Worm (Caenorhabditis elegans) whole organism, young adult: ENCODE measurements around the gene twk-10.

Experiments
- B0019.2 ChIP-seq: fragments of 200-800 bp; sonication (Bioruptor generic); conservative IDR thresholded peaks from 2 replicates; pipeline ENCODE4 v1.3.6; 2022; ENCODE audit warnings: missing genetic modification reagents, missing genetic modification characterization, missing compliant biosample characterization
- F23B12.7 ChIP-seq: sonication (generic microtip); optimal IDR thresholded peaks from 2 replicates; lab custom pipeline; 2017; ENCODE audit warnings: missing genetic modification characterization, mild to moderate bottlenecking, missing compliant biosample characterization, antibody characterized with exemption, moderate library complexity; ENCODE audit not compliant: insufficient read depth
- F37B4.10 ChIP-seq: fragments of 200-800 bp; sonication (Bioruptor generic); IDR thresholded peaks from 2 replicates; pipeline ENCODE4 v1.3.6; 2022; ENCODE audit warnings: missing genetic modification characterization, missing compliant biosample characterization
- F39B2.1 ChIP-seq: fragments of 200-800 bp; sonication (Bioruptor generic); IDR thresholded peaks from 2 replicates; pipeline ENCODE4 v1.3.6; 2022; ENCODE audit warnings: missing genetic modification reagents, missing genetic modification characterization, missing compliant biosample characterization
- F52B5.7 ChIP-seq: sonication (generic microtip); optimal IDR thresholded peaks from 2 replicates; lab custom pipeline; 2016; ENCODE audit warnings: mild to moderate bottlenecking, missing genetic modification characterization, missing compliant biosample characterization
- F55B11.4 ChIP-seq: sonication (generic microtip); optimal IDR thresholded peaks from 2 replicates; lab custom pipeline; 2016; ENCODE audit warnings: missing compliant biosample characterization, missing genetic modification characterization, borderline replicate concordance; ENCODE audit not compliant: insufficient read depth
- K12H6.12 ChIP-seq: fragments of 200-800 bp; sonication (Bioruptor generic); optimal IDR thresholded peaks from 2 replicates; lab custom pipeline; 2018; ENCODE audit warnings: mild to moderate bottlenecking, missing genetic modification characterization, missing compliant biosample characterization
- Y53F4B.3 ChIP-seq: fragments of 200-800 bp; sonication (Bioruptor generic); IDR thresholded peaks from 2 replicates; pipeline ENCODE4 v1.3.6; 2022; ENCODE audit warnings: missing genetic modification reagents, missing genetic modification characterization, missing compliant biosample characterization
- Y53G8AR.9 ChIP-seq: fragments of 200-800 bp; sonication (Bioruptor generic); conservative IDR thresholded peaks from 2 replicates; pipeline ENCODE4 v1.3.6; 2022; ENCODE audit warnings: missing genetic modification reagents, missing genetic modification characterization, missing compliant biosample characterization
- ama-1 ChIP-seq, 3 experiments: fragments of 150-350 bp in 1 of 3; sonication (generic microtip) in 2 of 3; optimal IDR thresholded peaks; 2 replicates each; lab custom pipeline; 2014 to 2018; ENCODE audit warnings: missing biosample characterization in 2 of 3, missing genetic modification characterization in 2 of 3, missing genetic modification reagents in 2 of 3
- aptf-2 ChIP-seq: fragments of 200-800 bp; sonication (Bioruptor generic); conservative IDR thresholded peaks from 2 replicates; pipeline ENCODE4 v1.3.6; 2022; ENCODE audit warnings: missing genetic modification reagents, missing genetic modification characterization, missing compliant biosample characterization
- bed-2 ChIP-seq: fragments of 200-800 bp; sonication (Bioruptor generic); IDR thresholded peaks from 2 replicates; pipeline ENCODE4 v1.3.6; 2022; ENCODE audit warnings: missing genetic modification reagents, missing genetic modification characterization, missing compliant biosample characterization
- cebp-1 ChIP-seq, 2 experiments: fragments of 200-800 bp in 1 of 2; sonication (Bioruptor generic) in 1 of 2; sonication (generic microtip) in 1 of 2; IDR thresholded peaks in 1 of 2; optimal IDR thresholded peaks in 1 of 2; 2 replicates each; pipeline versions ENCODE4 v1.3.6 to Lab custom; 2017 to 2022; ENCODE audit warnings: missing compliant biosample characterization in 2 of 2, missing genetic modification characterization in 2 of 2, mild to moderate bottlenecking in 1 of 2, missing genetic modification reagents in 1 of 2, moderate library complexity in 1 of 2
- cebp-2 ChIP-seq: fragments of 200-800 bp; sonication (Bioruptor generic); IDR thresholded peaks from 2 replicates; pipeline ENCODE4 v1.3.6; 2022; ENCODE audit warnings: missing genetic modification characterization, missing compliant biosample characterization
- ceh-27 ChIP-seq: fragments of 200-800 bp; sonication (Bioruptor generic); optimal IDR thresholded peaks from 2 replicates; lab custom pipeline; 2018; ENCODE audit warnings: mild to moderate bottlenecking, missing genetic modification characterization, moderate library complexity, missing compliant biosample characterization
- ceh-40 ChIP-seq: fragments of 200-800 bp; sonication (Bioruptor generic); IDR thresholded peaks from 2 replicates; pipeline ENCODE4 v1.3.6; 2022; ENCODE audit warnings: missing genetic modification characterization, missing compliant biosample characterization
- ceh-91 ChIP-seq: fragments of 200-800 bp; sonication (Bioruptor generic); IDR thresholded peaks from 2 replicates; pipeline ENCODE4 v1.3.6; 2022; ENCODE audit warnings: missing genetic modification reagents, missing genetic modification characterization, missing compliant biosample characterization
- chd-7 ChIP-seq: sonication (generic microtip); optimal IDR thresholded peaks from 2 replicates; lab custom pipeline; 2016; ENCODE audit warnings: mild to moderate bottlenecking, missing genetic modification characterization, moderate library complexity, missing compliant biosample characterization
- die-1 ChIP-seq: sonication (generic microtip); optimal IDR thresholded peaks from 2 replicates; lab custom pipeline; 2016; ENCODE audit warnings: missing genotype, mild to moderate bottlenecking, missing genetic modification characterization, missing compliant biosample characterization
- dox-1 ChIP-seq: fragments of 200-800 bp; sonication (Bioruptor generic); IDR thresholded peaks from 2 replicates; pipeline ENCODE4 v1.3.6; 2022; ENCODE audit warnings: missing genetic modification reagents, missing genetic modification characterization, missing compliant biosample characterization
- dpl-1 ChIP-seq: fragments of 150-350 bp; optimal IDR thresholded peaks from 2 replicates; lab custom pipeline; 2014; ENCODE audit warnings: missing biosample characterization, missing genetic modification reagents, missing genetic modification characterization
- egl-18 ChIP-seq: fragments of 200-800 bp; sonication (Bioruptor generic); IDR thresholded peaks from 2 replicates; pipeline ENCODE4 v1.3.6; 2022; ENCODE audit warnings: missing genetic modification reagents, missing genetic modification characterization, missing compliant biosample characterization
- egl-44 ChIP-seq: fragments of 200-800 bp; sonication (Bioruptor generic); IDR thresholded peaks from 2 replicates; pipeline ENCODE4 v1.3.6; 2022; ENCODE audit warnings: missing genetic modification reagents, missing genetic modification characterization, missing compliant biosample characterization
- ekl-4 ChIP-seq: fragments of 200-800 bp; sonication (Bioruptor generic); IDR thresholded peaks from 2 replicates; pipeline ENCODE4 v1.3.6; 2022; ENCODE audit warnings: missing genetic modification reagents, missing genetic modification characterization, missing compliant biosample characterization
- fkh-3 ChIP-seq: sonication (generic microtip); optimal IDR thresholded peaks from 2 replicates; lab custom pipeline; 2016; ENCODE audit warnings: mild to moderate bottlenecking, missing genetic modification characterization, missing compliant biosample characterization
- hmg-1.2 ChIP-seq: fragments of 200-800 bp; sonication (Bioruptor generic); IDR thresholded peaks from 2 replicates; pipeline ENCODE4 v1.3.6; 2022; ENCODE audit warnings: missing genetic modification reagents, missing genetic modification characterization, missing compliant biosample characterization
- hmg-20 ChIP-seq: fragments of 200-800 bp; sonication (Bioruptor generic); IDR thresholded peaks from 2 replicates; pipeline ENCODE4 v1.3.6; 2022; ENCODE audit warnings: missing genetic modification reagents, missing genetic modification characterization, missing compliant biosample characterization
- hsf-1 ChIP-seq: fragments of 200-800 bp; sonication (Bioruptor generic); IDR thresholded peaks from 2 replicates; pipeline ENCODE4 v1.3.6; 2022; ENCODE audit warnings: missing genetic modification reagents, missing genetic modification characterization, missing compliant biosample characterization
- let-607 ChIP-seq, 2 experiments: fragments of 200-800 bp in 1 of 2; sonication (Bioruptor generic) in 1 of 2; sonication (generic microtip) in 1 of 2; optimal IDR thresholded peaks; 2 replicates each; lab custom pipeline; 2016 to 2018; ENCODE audit warnings: mild to moderate bottlenecking in 2 of 2, missing compliant biosample characterization in 2 of 2, missing genetic modification characterization in 2 of 2, moderate library complexity in 2 of 2, missing genotype in 1 of 2
- lin-26 ChIP-seq: fragments of 200-800 bp; sonication (Bioruptor generic); IDR thresholded peaks from 2 replicates; pipeline ENCODE4 v1.3.6; 2022; ENCODE audit warnings: missing genetic modification reagents, missing genetic modification characterization, missing compliant biosample characterization
- lin-40 ChIP-seq: sonication (generic microtip); optimal IDR thresholded peaks from 2 replicates; lab custom pipeline; 2016; ENCODE audit warnings: missing genetic modification characterization, mild to moderate bottlenecking, missing compliant biosample characterization, missing genotype, missing genetic modification reagents
- madf-10 ChIP-seq: sonication (generic microtip); optimal IDR thresholded peaks from 2 replicates; lab custom pipeline; 2016; ENCODE audit warnings: mild to moderate bottlenecking, missing genetic modification characterization, missing compliant biosample characterization
- mcd-1 ChIP-seq: fragments of 200-800 bp; sonication (Bioruptor generic); IDR thresholded peaks from 2 replicates; pipeline ENCODE4 v1.3.6; 2022; ENCODE audit warnings: missing genetic modification reagents, missing genetic modification characterization, missing compliant biosample characterization
- mxl-1 ChIP-seq: sonication (generic microtip); optimal IDR thresholded peaks from 2 replicates; lab custom pipeline; 2016; ENCODE audit warnings: missing genetic modification characterization, missing compliant biosample characterization
- nhr-80 ChIP-seq: sonication (generic microtip); optimal IDR thresholded peaks from 2 replicates; lab custom pipeline; 2016; ENCODE audit warnings: missing genetic modification characterization, missing compliant biosample characterization
- nhr-90 ChIP-seq: sonication (generic microtip); optimal IDR thresholded peaks from 2 replicates; lab custom pipeline; 2016; ENCODE audit warnings: missing genotype, mild to moderate bottlenecking, missing genetic modification characterization, missing compliant biosample characterization
- pbrm-1 ChIP-seq: fragments of 200-800 bp; sonication (Bioruptor generic); IDR thresholded peaks from 2 replicates; pipeline ENCODE4 v1.3.6; 2022; ENCODE audit warnings: missing genetic modification reagents, missing genetic modification characterization, missing compliant biosample characterization
- repo-1 ChIP-seq: sonication (generic microtip); optimal IDR thresholded peaks from 2 replicates; lab custom pipeline; 2017; ENCODE audit warnings: mild to moderate bottlenecking, missing genetic modification characterization, missing compliant biosample characterization
- snpc-1.3 ChIP-seq: sonication (generic microtip); optimal IDR thresholded peaks from 2 replicates; lab custom pipeline; 2017; ENCODE audit warnings: missing genetic modification characterization, mild to moderate bottlenecking, missing compliant biosample characterization, antibody characterized with exemption, moderate library complexity, missing genotype, missing genetic modification reagents; ENCODE audit not compliant: insufficient read depth
- snpc-4 ChIP-seq, 5 experiments: fragments of 150-350 bp in 1 of 5; sonication (generic microtip) in 4 of 5; optimal IDR thresholded peaks; 2 replicates each; lab custom pipeline; 2014 to 2018; ENCODE audit warnings: missing genetic modification characterization in 5 of 5, missing biosample characterization in 3 of 5, antibody characterized with exemption in 2 of 5, mild to moderate bottlenecking in 2 of 5, missing compliant biosample characterization in 2 of 5, missing genotype in 2 of 5, moderate library complexity in 2 of 5, missing genetic modification reagents in 1 of 5
- somi-1 ChIP-seq: fragments of 200-800 bp; sonication (Bioruptor generic); optimal IDR thresholded peaks from 2 replicates; lab custom pipeline; 2018; ENCODE audit warnings: mild to moderate bottlenecking, missing genetic modification characterization, missing compliant biosample characterization
- tbx-9 ChIP-seq: sonication (generic microtip); optimal IDR thresholded peaks from 2 replicates; lab custom pipeline; 2016; ENCODE audit warnings: borderline replicate concordance, missing genetic modification characterization, inconsistent platforms, missing compliant biosample characterization
- tlf-1 ChIP-seq: fragments of 200-800 bp; sonication (Bioruptor generic); optimal IDR thresholded peaks from 2 replicates; lab custom pipeline; 2018; ENCODE audit warnings: mild to moderate bottlenecking, missing genetic modification characterization, missing compliant biosample characterization
- zim-3 ChIP-seq: sonication (generic microtip); optimal IDR thresholded peaks from 2 replicates; lab custom pipeline; 2017; ENCODE audit warnings: mild to moderate bottlenecking, missing genetic modification characterization, moderate library complexity, missing compliant biosample characterization
- ztf-18 ChIP-seq: sonication (generic microtip); optimal IDR thresholded peaks from 2 replicates; lab custom pipeline; 2016; ENCODE audit warnings: missing genotype, mild to moderate bottlenecking, missing genetic modification characterization, missing compliant biosample characterization
- ztf-6 ChIP-seq: fragments of 200-800 bp; sonication (Bioruptor generic); IDR thresholded peaks from 2 replicates; pipeline ENCODE4 v1.3.6; 2022; ENCODE audit warnings: missing genetic modification reagents, missing genetic modification characterization, missing compliant biosample characterization

Gene twk-10

DNA sequence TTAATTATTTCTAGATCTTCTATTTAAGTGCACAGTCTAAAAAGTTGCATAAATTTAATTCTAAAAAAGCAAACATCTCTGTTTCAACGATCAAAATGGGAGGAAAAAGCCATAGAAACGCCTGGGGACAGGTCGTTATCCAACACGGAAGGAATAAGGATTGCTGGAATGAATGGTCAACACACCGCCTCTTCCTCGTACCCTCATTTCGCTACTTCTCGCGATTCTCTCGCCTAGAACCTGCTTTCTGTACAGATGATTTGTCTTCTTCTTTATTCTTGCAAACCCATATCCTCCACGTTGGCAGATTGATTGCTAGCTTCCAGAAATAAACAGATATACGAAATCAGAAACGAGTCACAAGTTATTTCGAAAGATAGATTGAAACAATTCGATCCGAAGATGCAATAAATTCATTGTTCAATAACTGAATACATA lies 37.2 kb upstream of the twk-10 start, which contains the start of gene dpy-11 (continued):
- TF ChIP-seq lin-26, result peak; percentile 27; the same call in 1 of the 2 replicates
- 0 out of 2 replicates have a peak, but pooled peaks have one; percentile 59 for TF ChIP-seq pbrm-1
- no peak for TF ChIP-seq K12H6.12 (tag; lab: Kevin White, UChicago)
- no peak for TF ChIP-seq ztf-6 (GFP tag; lab: Robert Waterston, UW)
- peak; percentile 93 for TF ChIP-seq repo-1 (tag; lab: Kevin White, UChicago)
- peak; percentile 12; the same call in 1 of the 2 replicates for TF ChIP-seq hsf-1 (GFP tag; lab: Robert Waterston, UW)
- no peak for TF ChIP-seq cebp-1 (GFP tag; IDR thresholded peaks at IDR 0.05; lab: Robert Waterston, UW)
- peak; percentile 72 for TF ChIP-seq cebp-1 (tag; optimal IDR thresholded peaks at IDR 0.05; lab: Kevin White, UChicago)
- no peak for TF ChIP-seq zim-3 (tag; lab: Kevin White, UChicago)
- peak; percentile 78; the same call in 1 of the 2 replicates for TF ChIP-seq cebp-2 (GFP tag; lab: Robert Waterston, UW)
- peak in 1 of 2 experiments; percentile 1 for TF ChIP-seq let-607 (tag; optimal IDR thresholded peaks at IDR 0.05; lab: Kevin White, UChicago)
- TF ChIP-seq mxl-1 (tag; lab: Kevin White, UChicago), result no peak
- no peak for TF ChIP-seq ceh-91 (GFP tag; lab: Robert Waterston, UW)
- peak; percentile 65 for TF ChIP-seq ekl-4 (GFP tag; lab: Robert Waterston, UW)
- peak; percentile 35 for TF ChIP-seq chd-7 (tag; lab: Kevin White, UChicago)
- peak; percentile 25; the same call in 1 of the 2 replicates for TF ChIP-seq egl-44 (GFP tag; lab: Robert Waterston, UW)
- TF ChIP-seq tlf-1 (GFP tag; lab: Kevin White, UChicago), result peak; percentile 64
- no peak for TF ChIP-seq egl-18 (GFP tag; lab: Robert Waterston, UW)
- TF ChIP-seq nhr-80, result no peak
- TF ChIP-seq F55B11.4 (tag; lab: Kevin White, UChicago), result no peak
- 0 out of 2 replicates have a peak, but pooled peaks have one; percentile 53 for TF ChIP-seq F39B2.1 (GFP tag; lab: Robert Waterston, UW)
- TF ChIP-seq ceh-27 (GFP tag; lab: Kevin White, UChicago), result no peak
- peak; percentile 74 for TF ChIP-seq F52B5.7 (tag; lab: Kevin White, UChicago)
- peak; percentile 23; the same call in 1 of the 2 replicates for TF ChIP-seq hmg-20
- TF ChIP-seq die-1 (tag; lab: Kevin White, UChicago), result peak; percentile 41
- no peak for TF ChIP-seq tbx-9 (tag; lab: Kevin White, UChicago)
- TF ChIP-seq F23B12.7 (tag; lab: Kevin White, UChicago), result no peak
- peak; percentile 58; the same call in 1 of the 2 replicates for TF ChIP-seq mcd-1 (GFP tag; lab: Robert Waterston, UW)
- 0 out of 2 replicates have a peak, but pooled peaks have one; percentile 6 for TF ChIP-seq F37B4.10 (GFP tag; lab: Robert Waterston, UW)
- TF ChIP-seq aptf-2, result no peak
- TF ChIP-seq snpc-1.3 (tag; lab: Kevin White, UChicago), result no peak
- no peak for TF ChIP-seq B0019.2 (GFP tag; lab: Robert Waterston, UW)
- no peak for TF ChIP-seq madf-10 (tag; lab: Kevin White, UChicago)
- TF ChIP-seq Y53G8AR.9 (GFP tag; lab: Robert Waterston, UW), result peak; percentile 72
- TF ChIP-seq hmg-1.2 (GFP tag; lab: Robert Waterston, UW), result peak; percentile 51
- peak; percentile 98 for TF ChIP-seq ama-1 (optimal IDR thresholded peaks at IDR 0.05; lab: Kevin White, UChicago)
- TF ChIP-seq ama-1 (GFP tag; optimal IDR thresholded peaks at IDR 0.05; lab: Kevin White, UChicago), result no peak
- TF ChIP-seq dpl-1 (GFP tag; lab: Kevin White, UChicago), result no peak
- peak; percentile 74 for TF ChIP-seq somi-1 (GFP tag; lab: Kevin White, UChicago)
- TF ChIP-seq bed-2 (GFP tag; lab: Robert Waterston, UW), result no peak
- no peak for TF ChIP-seq ceh-40 (GFP tag; lab: Robert Waterston, UW)
- no peak for TF ChIP-seq Y53F4B.3 (GFP tag; lab: Robert Waterston, UW)
- peak; percentile 33 for TF ChIP-seq lin-40 (tag; lab: Kevin White, UChicago)
- TF ChIP-seq fkh-3 (tag; lab: Kevin White, UChicago), result no peak
- peak; percentile 21 for TF ChIP-seq snpc-4 (GFP tag; optimal IDR thresholded peaks at IDR 0.05; lab: Kevin White, UChicago)
- TF ChIP-seq snpc-4 (tag; optimal IDR thresholded peaks at IDR 0.05; lab: Kevin White, UChicago), result peak in 2 of 4 experiments; percentile 9 to 26
- peak; percentile 58 for TF ChIP-seq dox-1 (GFP tag; lab: Robert Waterston, UW)
- no peak for TF ChIP-seq ztf-18
- peak; percentile 1 for TF ChIP-seq nhr-90 (tag; lab: Kevin White, UChicago)
